Worm (Caenorhabditis elegans) whole organism, L4/young adult: ENCODE data around the gene Y12A6A.1.

ENCODE experiments used
- W03F9.2 ChIP-seq: fragments of 150-350 bp; optimal IDR thresholded peaks from 2 replicates; lab custom pipeline; 2014; ENCODE audit warnings: missing biosample characterization, missing genetic modification characterization
- him-1 ChIP-seq: sonication (generic microtip); optimal IDR thresholded peaks from 2 replicates; lab custom pipeline; 2016; ENCODE audit warnings: missing genotype, missing genetic modification reagents, missing genetic modification characterization, missing compliant biosample characterization

ce11 chrX:13637526-13637925, 16.0 kb upstream of the Y12A6A.1 start:
- TF ChIP-seq W03F9.2 (no peak), him-1 (tag; lab: Kevin White, UChicago) (no peak)
